Fruit fly (Drosophila melanogaster) whole organism, embryonic: ENCODE measurements around the gene CG34288.

Experiments
- Atf6 ChIP-seq: fragments of 200-800 bp; sonication (Bioruptor generic); IDR thresholded peaks from 2 replicates; pipeline ENCODE4 v1.3.6; 2022; ENCODE audit warnings: missing biosample characterization, missing genetic modification characterization
- CG10209 ChIP-seq: fragments of 200-800 bp; sonication (Bioruptor generic); optimal IDR thresholded peaks from 3 replicates; lab custom pipeline; 2017; ENCODE audit warnings: missing biosample characterization, mild to moderate bottlenecking, missing genetic modification characterization, missing genetic modification reagents
- CG10431 ChIP-seq: fragments of 200-800 bp; sonication (Bioruptor generic); optimal IDR thresholded peaks from 3 replicates; lab custom pipeline; 2018; ENCODE audit warnings: missing biosample characterization, mild to moderate bottlenecking, missing genetic modification characterization
- CG11456 ChIP-seq: fragments of 200-800 bp; sonication (Bioruptor generic); IDR thresholded peaks from 3 replicates; pipeline ENCODE4 v1.3.6; 2022; ENCODE audit warnings: missing biosample characterization, missing genetic modification characterization
- CG12391 ChIP-seq: fragments of 200-800 bp; sonication (Bioruptor generic); optimal IDR thresholded peaks from 3 replicates; lab custom pipeline; 2018; ENCODE audit warnings: missing biosample characterization, mild to moderate bottlenecking, missing genetic modification characterization, moderate library complexity
- CG13296 ChIP-seq: fragments of 200-800 bp; sonication (Bioruptor generic); optimal IDR thresholded peaks from 3 replicates; lab custom pipeline; 2018; ENCODE audit warnings: missing biosample characterization, mild to moderate bottlenecking, missing genetic modification characterization
- CG13894 ChIP-seq: fragments of 200-800 bp; sonication (Bioruptor generic); optimal IDR thresholded peaks from 3 replicates; lab custom pipeline; 2018; ENCODE audit warnings: missing biosample characterization, mild to moderate bottlenecking, missing genetic modification characterization, moderate library complexity
- CG14710 ChIP-seq: fragments of 200-800 bp; sonication (Bioruptor generic); optimal IDR thresholded peaks from 3 replicates; lab custom pipeline; 2019; ENCODE audit warnings: missing biosample characterization, mild to moderate bottlenecking, missing genetic modification characterization, moderate library complexity
- CG16813 ChIP-seq: fragments of 200-800 bp; sonication (Bioruptor generic); IDR thresholded peaks from 3 replicates; pipeline ENCODE4 v1.3.6; 2022; ENCODE audit warnings: missing biosample characterization, missing genetic modification characterization; ENCODE audit not compliant: partially characterized antibody
- CG2120 ChIP-seq: fragments of 200-800 bp; sonication (Bioruptor generic); optimal IDR thresholded peaks from 3 replicates; lab custom pipeline; 2016; ENCODE audit warnings: missing biosample characterization, missing genetic modification characterization
- CG2129 ChIP-seq: fragments of 200-800 bp; sonication (Bioruptor generic); IDR thresholded peaks from 2 replicates; pipeline ENCODE4 v1.3.6; 2022; ENCODE audit warnings: missing biosample characterization, missing genetic modification characterization; ENCODE audit not compliant: partially characterized antibody
- CG31224 ChIP-seq: fragments of 200-800 bp; sonication (Bioruptor generic); IDR thresholded peaks from 2 replicates; pipeline ENCODE4 v1.3.6; 2022; ENCODE audit warnings: missing biosample characterization, missing genetic modification characterization
- CG4328 ChIP-seq: fragments of 200-800 bp; sonication (Bioruptor generic); optimal IDR thresholded peaks from 3 replicates; lab custom pipeline; 2017; ENCODE audit warnings: missing biosample characterization, missing genetic modification reagents, missing genetic modification characterization
- CG4404 ChIP-seq: fragments of 200-800 bp; sonication (Bioruptor generic); IDR thresholded peaks from 2 replicates; pipeline ENCODE4 v1.3.6; 2022; ENCODE audit warnings: missing biosample characterization, missing genetic modification characterization
- CG4707 ChIP-seq: fragments of 200-800 bp; sonication (Bioruptor generic); optimal IDR thresholded peaks from 2 replicates; lab custom pipeline; 2018; ENCODE audit warnings: missing biosample characterization, mild to moderate bottlenecking, missing genetic modification characterization, moderate library complexity
- CG7556 ChIP-seq: fragments of 200-800 bp; sonication (Bioruptor generic); optimal IDR thresholded peaks from 2 replicates; lab custom pipeline; 2017; ENCODE audit warnings: missing biosample characterization, mild to moderate bottlenecking, missing genetic modification characterization
- Dad ChIP-seq: fragments of 200-800 bp; sonication (Bioruptor generic); optimal IDR thresholded peaks from 3 replicates; lab custom pipeline; 2016; ENCODE audit warnings: missing biosample characterization, missing genetic modification characterization
- Fer2 ChIP-seq: fragments of 200-800 bp; sonication (Bioruptor generic); optimal IDR thresholded peaks from 2 replicates; lab custom pipeline; 2018; ENCODE audit warnings: missing biosample characterization, mild to moderate bottlenecking, missing genetic modification characterization, moderate library complexity
- Hr78 ChIP-seq, 2 experiments: fragments of 200-800 bp in 1 of 2; fragments of >200 bp in 1 of 2; sonication (Bioruptor generic) in 1 of 2; optimal IDR thresholded peaks; 2 replicates each; lab custom pipeline; 2017 to 2019; ENCODE audit warnings: missing biosample characterization in 2 of 2, missing genetic modification characterization in 2 of 2, mild to moderate bottlenecking in 1 of 2, moderate library complexity in 1 of 2
- MBD-R2 ChIP-seq: fragments of 200-800 bp; sonication (Bioruptor generic); IDR thresholded peaks from 2 replicates; pipeline ENCODE4 v1.3.6; 2022; ENCODE audit warnings: missing biosample characterization, missing genetic modification characterization
- Pdp1 ChIP-seq, 2 experiments: fragments of 200-800 bp; sonication (Bioruptor generic); optimal IDR thresholded peaks; 3 replicates each; lab custom pipeline; 2016; ENCODE audit warnings: missing biosample characterization in 2 of 2, missing genetic modification characterization in 2 of 2, mild to moderate bottlenecking in 1 of 2, moderate library complexity in 1 of 2
- Scr ChIP-seq: fragments of 200-800 bp; sonication (Bioruptor generic); IDR thresholded peaks from 2 replicates; pipeline ENCODE4 v1.3.6; 2022; ENCODE audit warnings: missing biosample characterization, missing genetic modification characterization; ENCODE audit not compliant: partially characterized antibody
- Sox102F ChIP-seq: fragments of 200-800 bp; sonication (Bioruptor generic); optimal IDR thresholded peaks from 2 replicates; lab custom pipeline; 2018; ENCODE audit warnings: missing biosample characterization, mild to moderate bottlenecking, missing genetic modification characterization, moderate library complexity
- abd-A ChIP-seq: fragments of 200-800 bp; sonication (Bioruptor generic); optimal IDR thresholded peaks from 3 replicates; lab custom pipeline; 2019; ENCODE audit warnings: missing biosample characterization, mild to moderate bottlenecking, missing genetic modification characterization, moderate library complexity
- ac ChIP-seq: fragments of 200-800 bp; sonication (Bioruptor generic); optimal IDR thresholded peaks from 3 replicates; lab custom pipeline; 2017; ENCODE audit warnings: missing biosample characterization, mild to moderate bottlenecking, missing genetic modification characterization
- bigmax ChIP-seq: fragments of 200-800 bp; sonication (Bioruptor generic); optimal IDR thresholded peaks from 2 replicates; lab custom pipeline; 2018; ENCODE audit warnings: missing biosample characterization, mild to moderate bottlenecking, missing genetic modification characterization
- bsh ChIP-seq, 2 experiments: fragments of 200-800 bp; sonication (Bioruptor generic); optimal IDR thresholded peaks; 2 replicates each; lab custom pipeline; 2017 to 2018; ENCODE audit warnings: mild to moderate bottlenecking in 2 of 2, missing biosample characterization in 2 of 2, missing genetic modification characterization in 2 of 2, moderate library complexity in 1 of 2
- gsb ChIP-seq: fragments of 200-800 bp; sonication (Bioruptor generic); IDR thresholded peaks from 2 replicates; pipeline ENCODE4 v1.3.6; 2022; ENCODE audit warnings: missing biosample characterization, missing genetic modification characterization
- hbn ChIP-seq: fragments of 200-800 bp; sonication (Bioruptor generic); IDR thresholded peaks from 2 replicates; pipeline ENCODE4 v1.3.6; 2022; ENCODE audit warnings: missing biosample characterization, missing genetic modification characterization; ENCODE audit not compliant: partially characterized antibody
- her ChIP-seq: fragments of 200-800 bp; sonication (Bioruptor generic); optimal IDR thresholded peaks from 2 replicates; lab custom pipeline; 2016; ENCODE audit warnings: missing biosample characterization, missing genetic modification characterization
- hkb ChIP-seq, 2 experiments: fragments of 200-800 bp in 1 of 2; fragments of >200 bp in 1 of 2; sonication (Bioruptor generic) in 1 of 2; IDR thresholded peaks in 1 of 2; optimal IDR thresholded peaks in 1 of 2; 2 replicates each; pipeline versions ENCODE4 v1.3.6 to Lab custom; 2017 to 2022; ENCODE audit warnings: missing biosample characterization in 1 of 2, missing genetic modification characterization in 1 of 2
- ind ChIP-seq: fragments of 200-800 bp; sonication (Bioruptor generic); optimal IDR thresholded peaks from 3 replicates; lab custom pipeline; 2016; ENCODE audit warnings: missing biosample characterization, missing genetic modification characterization
- ken ChIP-seq: fragments of 200-800 bp; sonication (Bioruptor generic); IDR thresholded peaks from 3 replicates; pipeline ENCODE4 v1.3.6; 2022; ENCODE audit warnings: missing biosample characterization, missing genetic modification characterization
- knrl ChIP-seq: fragments of 200-800 bp; sonication (Bioruptor generic); IDR thresholded peaks from 3 replicates; pipeline ENCODE4 v1.3.6; 2022; ENCODE audit warnings: missing biosample characterization, missing genetic modification characterization; ENCODE audit not compliant: partially characterized antibody
- lab ChIP-seq: fragments of 200-800 bp; sonication (Bioruptor generic); optimal IDR thresholded peaks from 3 replicates; lab custom pipeline; 2017; ENCODE audit warnings: missing biosample characterization, missing genetic modification characterization, mild to moderate bottlenecking, moderate library complexity, missing genetic modification reagents
- lov ChIP-seq, 2 experiments: fragments of 200-800 bp in 1 of 2; fragments of >200 bp in 1 of 2; sonication (Bioruptor generic) in 1 of 2; IDR thresholded peaks in 1 of 2; optimal IDR thresholded peaks in 1 of 2; 2 replicates in 1 of 2; 3 replicates in 1 of 2; pipeline versions ENCODE4 v1.3.6 to Lab custom; 2017 to 2022; ENCODE audit warnings: missing biosample characterization in 1 of 2, missing genetic modification characterization in 1 of 2
- luna ChIP-seq: fragments of 200-800 bp; sonication (Bioruptor generic); optimal IDR thresholded peaks from 2 replicates; lab custom pipeline; 2016; ENCODE audit warnings: missing biosample characterization, missing genetic modification characterization
- mld ChIP-seq: fragments of 200-800 bp; sonication (Bioruptor generic); IDR thresholded peaks from 3 replicates; pipeline ENCODE4 v1.3.6; 2022; ENCODE audit warnings: missing biosample characterization, missing genetic modification characterization; ENCODE audit not compliant: partially characterized antibody
- phol ChIP-seq: fragments of 200-800 bp; sonication (Bioruptor generic); optimal IDR thresholded peaks from 3 replicates; lab custom pipeline; 2018; ENCODE audit warnings: missing biosample characterization, mild to moderate bottlenecking, missing genetic modification characterization, moderate library complexity
- pita ChIP-seq: fragments of 200-800 bp; sonication (Bioruptor generic); optimal IDR thresholded peaks from 2 replicates; lab custom pipeline; 2017; ENCODE audit warnings: missing biosample characterization, mild to moderate bottlenecking, missing genetic modification characterization
- row ChIP-seq: fragments of 200-800 bp; sonication (Bioruptor generic); IDR thresholded peaks from 3 replicates; pipeline ENCODE4 v1.3.6; 2022; ENCODE audit warnings: missing biosample characterization, missing genetic modification characterization
- seq ChIP-seq: fragments of 200-800 bp; sonication (Bioruptor generic); IDR thresholded peaks from 2 replicates; pipeline ENCODE4 v1.3.6; 2022; ENCODE audit warnings: missing biosample characterization, missing genetic modification characterization
- ssp ChIP-seq: fragments of 200-800 bp; sonication (Bioruptor generic); IDR thresholded peaks from 2 replicates; pipeline ENCODE4 v1.3.6; 2022; ENCODE audit warnings: missing biosample characterization, missing genetic modification characterization
- stwl ChIP-seq: fragments of 200-800 bp; sonication (Bioruptor generic); optimal IDR thresholded peaks from 3 replicates; lab custom pipeline; 2018; ENCODE audit warnings: missing biosample characterization, mild to moderate bottlenecking, missing genetic modification characterization, moderate library complexity
- wek ChIP-seq: fragments of 200-800 bp; sonication (Bioruptor generic); optimal IDR thresholded peaks from 3 replicates; lab custom pipeline; 2018; ENCODE audit warnings: missing biosample characterization, mild to moderate bottlenecking, missing genetic modification characterization, moderate library complexity
- zen2 ChIP-seq: fragments of 200-800 bp; sonication (Bioruptor generic); IDR thresholded peaks from 3 replicates; pipeline ENCODE4 v1.3.6; 2022; ENCODE audit warnings: missing biosample characterization, missing genetic modification characterization; ENCODE audit not compliant: partially characterized antibody
- zf30C ChIP-seq: fragments of 200-800 bp; sonication (Bioruptor generic); optimal IDR thresholded peaks from 3 replicates; lab custom pipeline; 2018; ENCODE audit warnings: missing biosample characterization, mild to moderate bottlenecking, missing genetic modification characterization

Gene CG34288

DNA sequence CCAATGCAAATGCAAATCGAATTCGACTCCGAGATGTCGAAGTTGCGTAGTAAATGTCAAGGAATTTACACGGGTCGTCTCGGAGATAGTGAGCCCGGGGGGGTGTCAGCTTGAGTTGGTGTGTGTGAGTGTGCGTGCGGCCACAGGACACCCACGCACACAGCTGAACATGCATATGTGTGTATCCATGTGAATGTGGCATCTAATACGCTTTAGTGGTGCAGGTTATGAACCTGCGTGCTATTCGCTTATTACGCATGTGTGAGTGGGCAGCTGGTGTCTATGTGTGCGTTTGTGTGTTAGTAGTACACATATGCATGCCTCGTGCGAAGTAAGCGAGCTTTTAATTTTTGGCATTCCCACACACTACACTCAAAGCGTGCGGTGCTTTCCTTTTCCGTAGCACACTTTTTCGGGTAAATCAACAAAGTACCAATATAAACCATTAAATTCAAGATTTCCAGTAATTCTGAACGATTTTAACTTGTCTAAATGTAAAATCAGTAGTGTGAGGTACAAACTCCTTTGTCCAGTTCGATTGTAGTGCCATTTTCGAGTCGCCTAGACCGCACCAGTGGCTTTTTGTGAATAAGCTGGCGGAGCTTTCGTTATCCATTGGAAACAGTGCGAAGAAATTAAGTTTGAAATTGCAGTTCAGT is 21.9 kb upstream of the CG34288 start (continued):
- TF ChIP-seq CG7556 (GFP tag; lab: Kevin White, UChicago): peak; percentile 91
- TF ChIP-seq hkb (optimal IDR thresholded peaks at IDR 0.05; lab: Kevin White, UChicago): no peak
- TF ChIP-seq hkb (GFP tag; IDR thresholded peaks at IDR 0.05; lab: Robert Waterston, UW): peak; percentile 91
- TF ChIP-seq pita (GFP tag; lab: Kevin White, UChicago): no peak
- TF ChIP-seq CG2120: peak; percentile 95
- TF ChIP-seq mld (GFP tag; lab: Robert Waterston, UW): no peak
- TF ChIP-seq ssp (GFP tag; lab: Robert Waterston, UW): peak; percentile 68
- peak; percentile 85 for TF ChIP-seq CG10209 (GFP tag; lab: Kevin White, UChicago)
- no peak for TF ChIP-seq CG10431
- TF ChIP-seq CG4328: peak; percentile 65
- TF ChIP-seq luna (GFP tag; lab: Kevin White, UChicago): peak; percentile 70
- TF ChIP-seq wek: peak; percentile 52
- peak; percentile 90 for TF ChIP-seq Atf6 (GFP tag; lab: Robert Waterston, UW)
- peak; percentile 56 for TF ChIP-seq CG4707
- peak; percentile 34 for TF ChIP-seq bigmax (GFP tag; lab: Kevin White, UChicago)
- TF ChIP-seq row (GFP tag; lab: Robert Waterston, UW): peak; percentile 93
- no peak for TF ChIP-seq stwl
- peak; percentile 90 for TF ChIP-seq ind (GFP tag; lab: Kevin White, UChicago)
- peak; percentile 90 for TF ChIP-seq her
- peak; percentile 80 for TF ChIP-seq CG12391
- no peak for TF ChIP-seq zen2
- TF ChIP-seq abd-A (tag; lab: Kevin White, UChicago): peak; percentile 86
- TF ChIP-seq knrl: no peak
- TF ChIP-seq CG13296 (GFP tag; lab: Kevin White, UChicago): peak; percentile 91
- no peak for TF ChIP-seq CG2129 (GFP tag; lab: Robert Waterston, UW)
- peak; percentile 72 for TF ChIP-seq ken (GFP tag; lab: Robert Waterston, UW)
- TF ChIP-seq Hr78 (GFP tag; optimal IDR thresholded peaks at IDR 0.05; lab: Kevin White, UChicago): no peak
- peak; percentile 96 for TF ChIP-seq lab (GFP tag; lab: Kevin White, UChicago)
- TF ChIP-seq CG11456: peak; percentile 86
- TF ChIP-seq bsh (GFP tag; optimal IDR thresholded peaks at IDR 0.05; lab: Kevin White, UChicago): peak in 1 of 2 experiments; percentile 75
- TF ChIP-seq CG16813 (GFP tag; lab: Robert Waterston, UW): no peak
- peak; percentile 88 for TF ChIP-seq Sox102F (GFP tag; lab: Kevin White, UChicago)
- no peak for TF ChIP-seq zf30C (GFP tag; lab: Kevin White, UChicago)
- TF ChIP-seq phol (tag; lab: Kevin White, UChicago): peak; percentile 82
- TF ChIP-seq Dad: peak; percentile 77
- TF ChIP-seq gsb: peak; percentile 73
- peak; percentile 84 for TF ChIP-seq seq (GFP tag; lab: Robert Waterston, UW)
- no peak for TF ChIP-seq ac (GFP tag; lab: Kevin White, UChicago)
- TF ChIP-seq lov (optimal IDR thresholded peaks at IDR 0.05; lab: Kevin White, UChicago): no peak
- TF ChIP-seq lov (GFP tag; IDR thresholded peaks at IDR 0.05; lab: Robert Waterston, UW): no peak
- TF ChIP-seq CG13894: peak; percentile 92
- TF ChIP-seq Fer2: peak; percentile 77
- TF ChIP-seq Scr (GFP tag; lab: Robert Waterston, UW): no peak
- peak; percentile 80 for TF ChIP-seq CG31224
- peak; percentile 48; the same call in 1 of the 2 replicates for TF ChIP-seq MBD-R2 (GFP tag; lab: Robert Waterston, UW)
- peak; percentile 39 for TF ChIP-seq CG14710 (tag; lab: Kevin White, UChicago)
- TF ChIP-seq hbn: no peak
- TF ChIP-seq Pdp1 (GFP tag; optimal IDR thresholded peaks at IDR 0.05; lab: Kevin White, UChicago): peak; percentile 74 to 88
- TF ChIP-seq CG4404 (GFP tag; lab: Robert Waterston, UW): peak; percentile 46
